1 fruit fly cellular context compared by ENCODE assay signal in genomic region chrX:5672243-5673051, dm6.
A peak's percentile ranks its signal among the peaks of the same experiment; 100 is the strongest.
TF ChIP-seq lines count a peak whose summit lies in the region.

Gene RpL35 (plus strand): TSS chrX:5672401.

TF ChIP-seq in whole organism, embryonic, 481 proteins besides CTCF, POLR2A, EP300 and RAD21 (continued from another document and continues in another):
- TF ChIP-seq CG1603 (tag; optimal IDR thresholded peaks at IDR 0.05; lab: Kevin White, UChicago), result peak; percentile 55
- no peak for TF ChIP-seq ham (GFP tag; IDR thresholded peaks at IDR 0.05; lab: Robert Waterston, UW)
- peak; percentile 45 for TF ChIP-seq CG9609 (GFP tag; optimal IDR thresholded peaks at IDR 0.05; lab: Kevin White, UChicago)
- TF ChIP-seq lilli (GFP tag; optimal IDR thresholded peaks at IDR 0.05; lab: Kevin White, UChicago), result peak; percentile 58
- TF ChIP-seq Abd-B (GFP tag; optimal IDR thresholded peaks at IDR 0.05; lab: Kevin White, UChicago), result no peak
- TF ChIP-seq zf30C (GFP tag; optimal IDR thresholded peaks at IDR 0.05; lab: Kevin White, UChicago), result no peak
- TF ChIP-seq CG7786 (GFP tag; optimal IDR thresholded peaks at IDR 0.05; lab: Kevin White, UChicago), result peak; percentile 32
- no peak for TF ChIP-seq ro (GFP tag; IDR thresholded peaks at IDR 0.05; lab: Robert Waterston, UW)
- TF ChIP-seq CG4282 (GFP tag; optimal IDR thresholded peaks at IDR 0.05; lab: Kevin White, UChicago), result peak; percentile 29
- no peak for TF ChIP-seq CG43689 (GFP tag; IDR thresholded peaks at IDR 0.05; lab: Robert Waterston, UW)
- TF ChIP-seq Jarid2 (GFP tag; optimal IDR thresholded peaks at IDR 0.05; lab: Kevin White, UChicago), result peak; percentile 24
- peak; percentile 60 for TF ChIP-seq CG4617 (GFP tag; optimal IDR thresholded peaks at IDR 0.05; lab: Kevin White, UChicago; ENCODE audit: borderline replicate concordance)
- TF ChIP-seq scrt (GFP tag; optimal IDR thresholded peaks at IDR 0.05; lab: Kevin White, UChicago), result peak; percentile 56
- peak; percentile 46 for TF ChIP-seq CG9797 (GFP tag; optimal IDR thresholded peaks at IDR 0.05; lab: Kevin White, UChicago)
- peak; percentile 35 for TF ChIP-seq Myb (GFP tag; optimal IDR thresholded peaks at IDR 0.05; lab: Kevin White, UChicago)
- no peak for TF ChIP-seq cwo (GFP tag; optimal IDR thresholded peaks at IDR 0.05; lab: Kevin White, UChicago)
- no peak for TF ChIP-seq prd (optimal IDR thresholded peaks at IDR 0.05; lab: Kevin White, UChicago)
- no peak; the same call in 2 of the 3 replicates for TF ChIP-seq prd (GFP tag; IDR thresholded peaks at IDR 0.05; lab: Robert Waterston, UW)
- TF ChIP-seq CG12769 (tag; optimal IDR thresholded peaks at IDR 0.05; lab: Kevin White, UChicago), result peak; percentile 61
- peak; percentile 23 for TF ChIP-seq Blimp-1 (GFP tag; optimal IDR thresholded peaks at IDR 0.05; lab: Kevin White, UChicago)
- no peak for TF ChIP-seq CG15479 (GFP tag; optimal IDR thresholded peaks at IDR 0.05; lab: Kevin White, UChicago)
- TF ChIP-seq Side (GFP tag; optimal IDR thresholded peaks at IDR 0.05; lab: Kevin White, UChicago), result peak; percentile 38
- no peak for TF ChIP-seq zen (tag; optimal IDR thresholded peaks at IDR 0.05; lab: Kevin White, UChicago)
- TF ChIP-seq CG15514 (GFP tag; optimal IDR thresholded peaks at IDR 0.05; lab: Kevin White, UChicago), result peak; percentile 98
- TF ChIP-seq CG17568 (GFP tag; optimal IDR thresholded peaks at IDR 0.05; lab: Kevin White, UChicago), result no peak
- no peak for TF ChIP-seq NC2α (GFP tag; optimal IDR thresholded peaks at IDR 0.05; lab: Kevin White, UChicago)
- no peak for TF ChIP-seq CG4730 (GFP tag; IDR thresholded peaks at IDR 0.05; lab: Robert Waterston, UW)
- TF ChIP-seq CG16813 (GFP tag; IDR thresholded peaks at IDR 0.05; lab: Robert Waterston, UW; ENCODE audit: partially characterized antibody), result peak; percentile 45; the same call in 2 of the 3 replicates
- TF ChIP-seq CG1647 (GFP tag; optimal IDR thresholded peaks at IDR 0.05; lab: Kevin White, UChicago), result no peak
- no peak for TF ChIP-seq MBD-R2 (GFP tag; IDR thresholded peaks at IDR 0.05; lab: Robert Waterston, UW)
- no peak for TF ChIP-seq CG11723 (GFP tag; optimal IDR thresholded peaks at IDR 0.05; lab: Kevin White, UChicago)
- no peak for TF ChIP-seq CG3847 (GFP tag; IDR thresholded peaks at IDR 0.05; lab: Robert Waterston, UW)
- peak; percentile 65 for TF ChIP-seq MTF-1 (GFP tag; optimal IDR thresholded peaks at IDR 0.05; lab: Kevin White, UChicago; ENCODE audit: borderline replicate concordance)
- TF ChIP-seq amos (GFP tag; IDR thresholded peaks at IDR 0.05; lab: Robert Waterston, UW; ENCODE audit: partially characterized antibody), result peak; percentile 55; the same call in 1 of the 2 replicates
- no peak for TF ChIP-seq pan (optimal IDR thresholded peaks at IDR 0.05; lab: Kevin White, UChicago)
- peak in 1 of 2 experiments; percentile 9 for TF ChIP-seq pan (GFP tag; optimal IDR thresholded peaks at IDR 0.05 in 1 of 2, IDR thresholded peaks at IDR 0.05 in 1 of 2)
- TF ChIP-seq CG2875 (GFP tag; optimal IDR thresholded peaks at IDR 0.05; lab: Kevin White, UChicago), result peak; percentile 26
- no peak for TF ChIP-seq gt (GFP tag; IDR thresholded peaks at IDR 0.05; lab: Robert Waterston, UW)
- TF ChIP-seq Atf3 (GFP tag; optimal IDR thresholded peaks at IDR 0.05; lab: Kevin White, UChicago), result no peak
- TF ChIP-seq Bdp1 (GFP tag; optimal IDR thresholded peaks at IDR 0.05; lab: Kevin White, UChicago), result no peak
- TF ChIP-seq jing (GFP tag; optimal IDR thresholded peaks at IDR 0.05; lab: Kevin White, UChicago), result no peak
- no peak for TF ChIP-seq CG7357 (GFP tag; IDR thresholded peaks at IDR 0.05; lab: Robert Waterston, UW)
- TF ChIP-seq klu (GFP tag; IDR thresholded peaks at IDR 0.05; lab: Robert Waterston, UW), result no peak
- 0 out of 2 replicates have a peak, but pooled peaks have one; percentile 7 for TF ChIP-seq peb (GFP tag; IDR thresholded peaks at IDR 0.05; lab: Robert Waterston, UW)
- peak; percentile 65 for TF ChIP-seq HHEX (GFP tag; optimal IDR thresholded peaks at IDR 0.05; lab: Kevin White, UChicago)
- no peak for TF ChIP-seq C15 (GFP tag; IDR thresholded peaks at IDR 0.05; lab: Robert Waterston, UW)
- TF ChIP-seq Dip2 (GFP tag; IDR thresholded peaks at IDR 0.05; lab: Robert Waterston, UW), result no peak
- no peak for TF ChIP-seq CG10366 (GFP tag; IDR thresholded peaks at IDR 0.05; lab: Robert Waterston, UW)
- TF ChIP-seq Sox100B (GFP tag; optimal IDR thresholded peaks at IDR 0.05; lab: Kevin White, UChicago), result no peak
- TF ChIP-seq Hey (tag; optimal IDR thresholded peaks at IDR 0.05; lab: Kevin White, UChicago), result no peak
- TF ChIP-seq CG10462 (GFP tag; optimal IDR thresholded peaks at IDR 0.05; lab: Kevin White, UChicago), result no peak
- peak; percentile 57 for TF ChIP-seq phol (tag; optimal IDR thresholded peaks at IDR 0.05; lab: Kevin White, UChicago)
- TF ChIP-seq CrebB (tag; optimal IDR thresholded peaks at IDR 0.05; lab: Kevin White, UChicago), result peak; percentile 44
- no peak for TF ChIP-seq Doc2 (GFP tag; IDR thresholded peaks at IDR 0.05; lab: Robert Waterston, UW)
- TF ChIP-seq luna (GFP tag; optimal IDR thresholded peaks at IDR 0.05; lab: Kevin White, UChicago), result no peak
- TF ChIP-seq pfk (GFP tag; optimal IDR thresholded peaks at IDR 0.05; lab: Kevin White, UChicago), result peak; percentile 51
- peak; percentile 11 for TF ChIP-seq CHES-1-like (GFP tag; optimal IDR thresholded peaks at IDR 0.05; lab: Kevin White, UChicago)
- peak; percentile 96 for TF ChIP-seq dm (GFP tag; optimal IDR thresholded peaks at IDR 0.05; lab: Kevin White, UChicago)
- TF ChIP-seq CG18262 (tag; optimal IDR thresholded peaks at IDR 0.05; lab: Kevin White, UChicago), result peak; percentile 36
- TF ChIP-seq odd (GFP tag; optimal IDR thresholded peaks at IDR 0.05; lab: Kevin White, UChicago), result peak; percentile 59
- TF ChIP-seq eve (GFP tag; optimal IDR thresholded peaks at IDR 0.05; lab: Kevin White, UChicago), result no peak
- no peak for TF ChIP-seq CG12942 (GFP tag; optimal IDR thresholded peaks at IDR 0.05; lab: Kevin White, UChicago)
- no peak for TF ChIP-seq CG30020 (tag; optimal IDR thresholded peaks at IDR 0.05; lab: Kevin White, UChicago)
- TF ChIP-seq disco-r (GFP tag; optimal IDR thresholded peaks at IDR 0.05; lab: Kevin White, UChicago), result no peak
- TF ChIP-seq crp (GFP tag; optimal IDR thresholded peaks at IDR 0.05; lab: Kevin White, UChicago), result no peak
- TF ChIP-seq CG10654 (GFP tag; optimal IDR thresholded peaks at IDR 0.05; lab: Kevin White, UChicago), result peak; percentile 13
- TF ChIP-seq dan (GFP tag; IDR thresholded peaks at IDR 0.05; lab: Robert Waterston, UW), result no peak
- no peak for TF ChIP-seq hb (GFP tag; IDR thresholded peaks at IDR 0.05; lab: Robert Waterston, UW; ENCODE audit: partially characterized antibody)
- peak; percentile 4 for TF ChIP-seq ERR (GFP tag; optimal IDR thresholded peaks at IDR 0.05; lab: Kevin White, UChicago)
- TF ChIP-seq trem (tag; optimal IDR thresholded peaks at IDR 0.05; lab: Kevin White, UChicago), result no peak
- no peak for TF ChIP-seq wor (GFP tag; IDR thresholded peaks at IDR 0.05; lab: Robert Waterston, UW)
- peak; percentile 35 for TF ChIP-seq CG6254 (GFP tag; optimal IDR thresholded peaks at IDR 0.05; lab: Kevin White, UChicago)
- TF ChIP-seq CG13123 (GFP tag; optimal IDR thresholded peaks at IDR 0.05; lab: Kevin White, UChicago), result no peak
- peak; percentile 39 for TF ChIP-seq CG31365 (tag; optimal IDR thresholded peaks at IDR 0.05; lab: Kevin White, UChicago)
- no peak for TF ChIP-seq CG5245 (GFP tag; optimal IDR thresholded peaks at IDR 0.05; lab: Kevin White, UChicago)
- peak; percentile 6 for TF ChIP-seq CG33213 (GFP tag; optimal IDR thresholded peaks at IDR 0.05; lab: Kevin White, UChicago)
- no peak for TF ChIP-seq CG6272 (GFP tag; IDR thresholded peaks at IDR 0.05; lab: Robert Waterston, UW)
- TF ChIP-seq slp2 (GFP tag; optimal IDR thresholded peaks at IDR 0.05; lab: Kevin White, UChicago), result no peak
- TF ChIP-seq Bteb2 (GFP tag; optimal IDR thresholded peaks at IDR 0.05; lab: Kevin White, UChicago), result peak; percentile 23
- peak; percentile 47; the same call in 1 of the 3 replicates for TF ChIP-seq zfh1 (GFP tag; IDR thresholded peaks at IDR 0.05; lab: Robert Waterston, UW)
- TF ChIP-seq CG1233 (GFP tag; optimal IDR thresholded peaks at IDR 0.05; lab: Kevin White, UChicago), result peak; percentile 38
- TF ChIP-seq NC2β (GFP tag; optimal IDR thresholded peaks at IDR 0.05; lab: Kevin White, UChicago), result peak; percentile 69
- TF ChIP-seq H15 (GFP tag; IDR thresholded peaks at IDR 0.05; lab: Robert Waterston, UW), result no peak
- no peak for TF ChIP-seq yki (optimal IDR thresholded peaks at IDR 0.05; lab: Kevin White, UChicago)
- no peak for TF ChIP-seq Sox102F (GFP tag; optimal IDR thresholded peaks at IDR 0.05; lab: Kevin White, UChicago)
- no peak for TF ChIP-seq chm (GFP tag; IDR thresholded peaks at IDR 0.05; lab: Robert Waterston, UW)
- no peak for TF ChIP-seq exex (tag; optimal IDR thresholded peaks at IDR 0.05; lab: Kevin White, UChicago)
- TF ChIP-seq tx (GFP tag; optimal IDR thresholded peaks at IDR 0.05; lab: Kevin White, UChicago), result no peak
- peak; percentile 31 for TF ChIP-seq CG18599 (GFP tag; optimal IDR thresholded peaks at IDR 0.05; lab: Kevin White, UChicago)
- TF ChIP-seq CG32767 (GFP tag; IDR thresholded peaks at IDR 0.05; lab: Robert Waterston, UW), result no peak
- no peak for TF ChIP-seq CG32772 (GFP tag; IDR thresholded peaks at IDR 0.05; lab: Robert Waterston, UW)
- TF ChIP-seq kni (GFP tag; optimal IDR thresholded peaks at IDR 0.05; lab: Kevin White, UChicago), result peak; percentile 68
- no peak for TF ChIP-seq CG12299 (tag; optimal IDR thresholded peaks at IDR 0.05; lab: Kevin White, UChicago)
- no peak for TF ChIP-seq Nf-YA (GFP tag; IDR thresholded peaks at IDR 0.05; lab: Robert Waterston, UW)
- TF ChIP-seq Spps (tag; optimal IDR thresholded peaks at IDR 0.05; lab: Kevin White, UChicago), result peak; percentile 17
- TF ChIP-seq CG14965 (GFP tag; optimal IDR thresholded peaks at IDR 0.05; lab: Kevin White, UChicago; ENCODE audit: borderline replicate concordance), result no peak
- peak in 1 of 2 experiments; percentile 43 for TF ChIP-seq Eip74EF (GFP tag; optimal IDR thresholded peaks at IDR 0.05; lab: Kevin White, UChicago)
- TF ChIP-seq Dek (tag; optimal IDR thresholded peaks at IDR 0.05; lab: Kevin White, UChicago), result no peak
- TF ChIP-seq ap (GFP tag; IDR thresholded peaks at IDR 0.05; lab: Robert Waterston, UW), result no peak
- TF ChIP-seq ash1 (GFP tag; optimal IDR thresholded peaks at IDR 0.05; lab: Kevin White, UChicago), result peak; percentile 10
- no peak for TF ChIP-seq CG15011 (GFP tag; optimal IDR thresholded peaks at IDR 0.05; lab: Kevin White, UChicago)
- no peak for TF ChIP-seq tgo (GFP tag; IDR thresholded peaks at IDR 0.05; lab: Robert Waterston, UW)
- TF ChIP-seq fd102C (GFP tag; optimal IDR thresholded peaks at IDR 0.05; lab: Kevin White, UChicago), result no peak
- TF ChIP-seq CG14667 (GFP tag; IDR thresholded peaks at IDR 0.05; lab: Robert Waterston, UW), result no peak
- TF ChIP-seq Aef1 (GFP tag; IDR thresholded peaks at IDR 0.05; lab: Robert Waterston, UW), result no peak
- no peak for TF ChIP-seq CG3838 (GFP tag; optimal IDR thresholded peaks at IDR 0.05; lab: Kevin White, UChicago)
- peak; percentile 26 for TF ChIP-seq gcm2 (GFP tag; optimal IDR thresholded peaks at IDR 0.05; lab: Kevin White, UChicago)
- no peak for TF ChIP-seq CG11398 (GFP tag; optimal IDR thresholded peaks at IDR 0.05; lab: Kevin White, UChicago)
- TF ChIP-seq Hmr (GFP tag; optimal IDR thresholded peaks at IDR 0.05; lab: Kevin White, UChicago), result peak; percentile 76
- no peak for TF ChIP-seq CG17328 (GFP tag; IDR thresholded peaks at IDR 0.05; lab: Robert Waterston, UW)
- TF ChIP-seq gro (GFP tag; optimal IDR thresholded peaks at IDR 0.05; lab: Kevin White, UChicago), result no peak
- no peak for TF ChIP-seq HLH4C (GFP tag; IDR thresholded peaks at IDR 0.05; lab: Robert Waterston, UW; ENCODE audit: partially characterized antibody)
- 0 out of 2 replicates have a peak, but pooled peaks have one; percentile 23 for TF ChIP-seq CG11085 (GFP tag; IDR thresholded peaks at IDR 0.05; lab: Robert Waterston, UW)
- peak; percentile 38 for TF ChIP-seq CG12391 (tag; optimal IDR thresholded peaks at IDR 0.05; lab: Kevin White, UChicago)
- no peak for TF ChIP-seq Oaz (GFP tag; IDR thresholded peaks at IDR 0.05; lab: Robert Waterston, UW)
- TF ChIP-seq CG17359 (tag; optimal IDR thresholded peaks at IDR 0.05; lab: Kevin White, UChicago), result peak; percentile 37
- TF ChIP-seq Hsf (GFP tag; optimal IDR thresholded peaks at IDR 0.05; lab: Kevin White, UChicago), result peak; percentile 48
- TF ChIP-seq Ets97D (GFP tag; optimal IDR thresholded peaks at IDR 0.05; lab: Kevin White, UChicago), result peak; percentile 95
- peak; percentile 51; the same call in 1 of the 2 replicates for TF ChIP-seq vvl (GFP tag; IDR thresholded peaks at IDR 0.05; lab: Robert Waterston, UW)
- no peak for TF ChIP-seq onecut (GFP tag; IDR thresholded peaks at IDR 0.05; lab: Robert Waterston, UW)
- peak; percentile 47; the same call in 1 of the 3 replicates for TF ChIP-seq CG34422 (GFP tag; IDR thresholded peaks at IDR 0.05; lab: Robert Waterston, UW)
- peak; percentile 48; the same call in 1 of the 2 replicates for TF ChIP-seq sob (GFP tag; IDR thresholded peaks at IDR 0.05; lab: Robert Waterston, UW)
- no peak for TF ChIP-seq Ets65A (GFP tag; lab: Kevin White, UChicago)
- no peak for TF ChIP-seq Hr39 (optimal IDR thresholded peaks at IDR 0.05; lab: Kevin White, UChicago)
- TF ChIP-seq Lhr (GFP tag; optimal IDR thresholded peaks at IDR 0.05; lab: Kevin White, UChicago), result peak; percentile 60
- TF ChIP-seq CG4854 (GFP tag; optimal IDR thresholded peaks at IDR 0.05; lab: Kevin White, UChicago), result peak; percentile 29
- 0 out of 3 replicates have a peak, but pooled peaks have one; percentile 6 for TF ChIP-seq Dbx (GFP tag; IDR thresholded peaks at IDR 0.05; lab: Robert Waterston, UW)
- TF ChIP-seq Deaf1 (tag; optimal IDR thresholded peaks at IDR 0.05; lab: Kevin White, UChicago), result peak; percentile 1
- peak; percentile 23 for TF ChIP-seq fu2 (GFP tag; optimal IDR thresholded peaks at IDR 0.05; lab: Kevin White, UChicago)
- TF ChIP-seq CG17612 (GFP tag; IDR thresholded peaks at IDR 0.05; lab: Robert Waterston, UW), result no peak
- TF ChIP-seq Oli (tag; optimal IDR thresholded peaks at IDR 0.05; lab: Kevin White, UChicago), result peak; percentile 2
- TF ChIP-seq sug (tag; optimal IDR thresholded peaks at IDR 0.05; lab: Kevin White, UChicago), result peak; percentile 55
- TF ChIP-seq CG34376 (GFP tag; optimal IDR thresholded peaks at IDR 0.05; lab: Kevin White, UChicago), result peak; percentile 70
- no peak for TF ChIP-seq gce (GFP tag; IDR thresholded peaks at IDR 0.05; lab: Robert Waterston, UW)
